Fruit fly (Drosophila melanogaster) whole organism, embryonic: ENCODE data around the gene Mul1.
A peak's percentile ranks its signal among the peaks of the same experiment; 100 is the strongest.

ENCODE experiments used
- Antp ChIP-seq: fragments of 200-800 bp; sonication (Bioruptor generic); optimal IDR thresholded peaks from 3 replicates; lab custom pipeline; 2016; ENCODE audit warnings: missing biosample characterization, missing genetic modification characterization
- Awh ChIP-seq: fragments of 200-800 bp; sonication (Bioruptor generic); IDR thresholded peaks from 2 replicates; pipeline ENCODE4, ENCODE4 v1.3.6; 2022; ENCODE audit warnings: missing biosample characterization, missing genetic modification characterization
- BtbVII ChIP-seq: fragments of 200-800 bp; sonication (Bioruptor generic); optimal IDR thresholded peaks from 3 replicates; lab custom pipeline; 2017; ENCODE audit warnings: missing biosample characterization, mild to moderate bottlenecking, missing genetic modification characterization
- CG10274 ChIP-seq: fragments of 200-800 bp; sonication (Bioruptor generic); optimal IDR thresholded peaks from 3 replicates; lab custom pipeline; 2017; ENCODE audit warnings: missing biosample characterization, mild to moderate bottlenecking, missing genetic modification characterization
- CG10462 ChIP-seq: fragments of 200-800 bp; sonication (Bioruptor generic); optimal IDR thresholded peaks from 2 replicates; lab custom pipeline; 2016; ENCODE audit warnings: missing biosample characterization, missing genetic modification characterization
- CG10543 ChIP-seq: fragments of 200-800 bp; sonication (Bioruptor generic); optimal IDR thresholded peaks from 3 replicates; lab custom pipeline; 2017; ENCODE audit warnings: missing biosample characterization, mild to moderate bottlenecking, missing genetic modification characterization, moderate library complexity
- CG11398 ChIP-seq: fragments of 200-800 bp; sonication (Bioruptor generic); optimal IDR thresholded peaks from 2 replicates; lab custom pipeline; 2016; ENCODE audit warnings: missing biosample characterization, missing genetic modification characterization
- CG11695 ChIP-seq: fragments of 200-800 bp; sonication (Bioruptor generic); IDR thresholded peaks from 3 replicates; pipeline ENCODE4 v1.3.6; 2022; ENCODE audit warnings: missing biosample characterization, missing genetic modification characterization
- CG12071 ChIP-seq: fragments of 200-800 bp; sonication (Bioruptor generic); optimal IDR thresholded peaks from 3 replicates; lab custom pipeline; 2018; ENCODE audit warnings: missing biosample characterization, mild to moderate bottlenecking, missing genetic modification characterization
- CG13287 ChIP-seq: fragments of 200-800 bp; sonication (Bioruptor generic); IDR thresholded peaks from 2 replicates; pipeline ENCODE4 v1.3.6; 2022; ENCODE audit warnings: missing biosample characterization, missing genetic modification characterization; ENCODE audit not compliant: partially characterized antibody
- CG14441 ChIP-seq: fragments of 200-800 bp; sonication (Bioruptor generic); IDR thresholded peaks from 2 replicates; pipeline ENCODE4 v1.3.6; 2022; ENCODE audit warnings: missing biosample characterization, missing genetic modification characterization
- CG14710 ChIP-seq: fragments of 200-800 bp; sonication (Bioruptor generic); optimal IDR thresholded peaks from 3 replicates; lab custom pipeline; 2019; ENCODE audit warnings: missing biosample characterization, mild to moderate bottlenecking, missing genetic modification characterization, moderate library complexity
- CG15269 ChIP-seq: fragments of 200-800 bp; sonication (Bioruptor generic); optimal IDR thresholded peaks from 2 replicates; lab custom pipeline; 2018; ENCODE audit warnings: missing biosample characterization, mild to moderate bottlenecking, missing genetic modification characterization, moderate library complexity
- CG15514 ChIP-seq: fragments of 200-800 bp; sonication (Bioruptor generic); optimal IDR thresholded peaks from 3 replicates; lab custom pipeline; 2017; ENCODE audit warnings: missing biosample characterization, missing genetic modification characterization, mild to moderate bottlenecking, moderate library complexity, missing genetic modification reagents
- CG1832 ChIP-seq: fragments of 200-800 bp; sonication (Bioruptor generic); optimal IDR thresholded peaks from 2 replicates; lab custom pipeline; 2017; ENCODE audit warnings: missing biosample characterization, mild to moderate bottlenecking, missing genetic modification characterization, inconsistent platforms
- CG31388 ChIP-seq: fragments of 200-800 bp; sonication (Bioruptor generic); optimal IDR thresholded peaks from 2 replicates; lab custom pipeline; 2016; ENCODE audit warnings: missing biosample characterization, missing genetic modification characterization
- CG32532 ChIP-seq: fragments of 200-800 bp; sonication (Bioruptor generic); IDR thresholded peaks from 2 replicates; pipeline ENCODE4 v1.3.6; 2022; ENCODE audit warnings: missing biosample characterization, missing genetic modification characterization
- CG34376 ChIP-seq: fragments of 200-800 bp; sonication (Bioruptor generic); optimal IDR thresholded peaks from 2 replicates; lab custom pipeline; 2018; ENCODE audit warnings: missing biosample characterization, mild to moderate bottlenecking, missing genetic modification characterization
- CG34422 ChIP-seq: fragments of 200-800 bp; sonication (Bioruptor generic); IDR thresholded peaks from 3 replicates; pipeline ENCODE4 v1.3.6; 2022; ENCODE audit warnings: missing biosample characterization, missing genetic modification characterization
- CG3726 ChIP-seq: fragments of 200-800 bp; sonication (Bioruptor generic); IDR thresholded peaks from 3 replicates; pipeline ENCODE4, ENCODE4 v1.3.6; 2022; ENCODE audit warnings: missing biosample characterization, missing genetic modification characterization
- CG3995 ChIP-seq: fragments of 200-800 bp; sonication (Bioruptor generic); optimal IDR thresholded peaks from 3 replicates; lab custom pipeline; 2016; ENCODE audit warnings: missing biosample characterization, missing genetic modification characterization
- CG42726 ChIP-seq: fragments of 200-800 bp; sonication (Bioruptor generic); IDR thresholded peaks from 2 replicates; pipeline ENCODE4 v1.3.6; 2022; ENCODE audit warnings: missing biosample characterization, missing genetic modification characterization; ENCODE audit not compliant: partially characterized antibody
- CG4328 ChIP-seq: fragments of 200-800 bp; sonication (Bioruptor generic); optimal IDR thresholded peaks from 3 replicates; lab custom pipeline; 2017; ENCODE audit warnings: missing biosample characterization, missing genetic modification reagents, missing genetic modification characterization
- CG7271 ChIP-seq: fragments of 200-800 bp; sonication (Bioruptor generic); optimal IDR thresholded peaks from 2 replicates; lab custom pipeline; 2018; ENCODE audit warnings: missing biosample characterization, mild to moderate bottlenecking, missing genetic modification characterization, moderate library complexity
- D ChIP-seq, 2 experiments: fragments of 200-800 bp in 1 of 2; fragments of >200 bp in 1 of 2; sonication (Bioruptor generic) in 1 of 2; optimal IDR thresholded peaks; 2 replicates in 1 of 2; 3 replicates in 1 of 2; lab custom pipeline; 2017; ENCODE audit warnings: mild to moderate bottlenecking in 1 of 2, missing biosample characterization in 1 of 2, missing genetic modification characterization in 1 of 2, missing genetic modification reagents in 1 of 2
- Dip2 ChIP-seq: fragments of 200-800 bp; sonication (Bioruptor generic); IDR thresholded peaks from 2 replicates; pipeline ENCODE4 v1.3.6; 2022; ENCODE audit warnings: missing biosample characterization, missing genetic modification characterization
- Dll ChIP-seq: fragments of 200-800 bp; sonication (Bioruptor generic); IDR thresholded peaks from 4 replicates; pipeline ENCODE4 v1.3.6; 2022; ENCODE audit warnings: missing biosample characterization, missing genetic modification characterization; ENCODE audit not compliant: partially characterized antibody
- Doc3 ChIP-seq: fragments of 200-800 bp; sonication (Bioruptor generic); IDR thresholded peaks from 3 replicates; pipeline ENCODE4 v1.3.6; 2022; ENCODE audit warnings: missing biosample characterization, missing genetic modification characterization; ENCODE audit not compliant: partially characterized antibody
- ERR ChIP-seq: fragments of 200-800 bp; sonication (Bioruptor generic); optimal IDR thresholded peaks from 2 replicates; lab custom pipeline; 2016; ENCODE audit warnings: missing biosample characterization, missing genetic modification characterization
- Hand ChIP-seq: fragments of 200-800 bp; sonication (Bioruptor generic); optimal IDR thresholded peaks from 2 replicates; lab custom pipeline; 2017; ENCODE audit warnings: mild to moderate bottlenecking, missing biosample characterization, missing genetic modification reagents, missing genetic modification characterization
- Hey ChIP-seq: fragments of 200-800 bp; sonication (Bioruptor generic); optimal IDR thresholded peaks from 3 replicates; lab custom pipeline; 2018; ENCODE audit warnings: missing biosample characterization, mild to moderate bottlenecking, missing genetic modification characterization
- Hr78 ChIP-seq, 2 experiments: fragments of 200-800 bp in 1 of 2; fragments of >200 bp in 1 of 2; sonication (Bioruptor generic) in 1 of 2; optimal IDR thresholded peaks; 2 replicates each; lab custom pipeline; 2017 to 2019; ENCODE audit warnings: missing biosample characterization in 2 of 2, missing genetic modification characterization in 2 of 2, mild to moderate bottlenecking in 1 of 2, moderate library complexity in 1 of 2
- Mes4 ChIP-seq: fragments of 200-800 bp; sonication (Bioruptor generic); optimal IDR thresholded peaks from 2 replicates; lab custom pipeline; 2016; ENCODE audit warnings: missing biosample characterization, missing genetic modification characterization
- Ptx1 ChIP-seq: fragments of 200-800 bp; sonication (Bioruptor generic); IDR thresholded peaks from 2 replicates; pipeline ENCODE4 v1.3.6; 2022; ENCODE audit warnings: missing biosample characterization, missing genetic modification characterization
- Sox100B ChIP-seq: fragments of 200-800 bp; sonication (Bioruptor generic); optimal IDR thresholded peaks from 3 replicates; lab custom pipeline; 2018; ENCODE audit warnings: missing biosample characterization, mild to moderate bottlenecking, missing genetic modification characterization
- dmrt11E ChIP-seq: fragments of 200-800 bp; sonication (Bioruptor generic); optimal IDR thresholded peaks from 3 replicates; lab custom pipeline; 2018; ENCODE audit warnings: missing biosample characterization, mild to moderate bottlenecking, missing genetic modification characterization, moderate library complexity
- gsb ChIP-seq: fragments of 200-800 bp; sonication (Bioruptor generic); IDR thresholded peaks from 2 replicates; pipeline ENCODE4 v1.3.6; 2022; ENCODE audit warnings: missing biosample characterization, missing genetic modification characterization
- gt ChIP-seq: fragments of 200-800 bp; sonication (Bioruptor generic); IDR thresholded peaks from 2 replicates; pipeline ENCODE4 v1.3.6; 2022; ENCODE audit warnings: missing biosample characterization, missing genetic modification characterization
- hb ChIP-seq: fragments of 200-800 bp; sonication (Bioruptor generic); IDR thresholded peaks from 3 replicates; pipeline ENCODE4 v1.3.6; 2022; ENCODE audit warnings: missing biosample characterization, missing genetic modification characterization; ENCODE audit not compliant: partially characterized antibody
- jing ChIP-seq: fragments of 200-800 bp; sonication (Bioruptor generic); optimal IDR thresholded peaks from 2 replicates; lab custom pipeline; 2018; ENCODE audit warnings: missing biosample characterization, mild to moderate bottlenecking, missing genetic modification characterization
- schlank ChIP-seq: fragments of 200-800 bp; sonication (Bioruptor generic); optimal IDR thresholded peaks from 2 replicates; lab custom pipeline; 2018; ENCODE audit warnings: missing biosample characterization, mild to moderate bottlenecking, missing genetic modification characterization
- sob ChIP-seq: fragments of 200-800 bp; sonication (Bioruptor generic); IDR thresholded peaks from 2 replicates; pipeline ENCODE4 v1.3.6; 2022; ENCODE audit warnings: missing biosample characterization, missing genetic modification characterization
- stwl ChIP-seq: fragments of 200-800 bp; sonication (Bioruptor generic); optimal IDR thresholded peaks from 3 replicates; lab custom pipeline; 2018; ENCODE audit warnings: missing biosample characterization, mild to moderate bottlenecking, missing genetic modification characterization, moderate library complexity
- sug ChIP-seq: fragments of 200-800 bp; optimal IDR thresholded peaks from 2 replicates; lab custom pipeline; 2019; ENCODE audit warnings: missing biosample characterization, mild to moderate bottlenecking, missing genetic modification characterization, moderate library complexity
- tin ChIP-seq: fragments of 200-800 bp; sonication (Bioruptor generic); optimal IDR thresholded peaks from 3 replicates; lab custom pipeline; 2016; ENCODE audit warnings: missing biosample characterization, missing genetic modification characterization

Gene Mul1

DNA sequence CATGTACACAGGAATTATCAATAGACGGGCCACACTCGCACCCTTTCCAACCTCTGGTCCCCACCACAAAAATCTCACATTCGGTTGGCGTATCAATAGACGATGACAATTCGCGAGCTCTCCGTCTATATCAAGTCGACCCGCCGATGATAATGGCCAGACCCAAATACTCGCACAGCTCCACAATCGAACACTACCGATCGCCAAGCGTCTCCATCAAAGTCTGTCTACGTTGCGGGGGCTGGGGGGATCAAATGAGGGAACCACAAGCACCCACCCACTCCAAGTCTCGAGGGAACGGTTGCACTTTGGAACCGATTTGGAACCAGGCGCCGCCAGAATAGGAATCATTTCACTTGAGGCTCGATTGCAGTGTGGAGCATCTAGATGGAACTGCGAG lies 47.1 kb downstream of the Mul1 start (continued):
- TF ChIP-seq Antp (GFP tag; lab: Kevin White, UChicago) (no peak), CG10462 (GFP tag; lab: Kevin White, UChicago) (no peak), CG3726 (GFP tag; lab: Robert Waterston, UW) (no peak), gsb (no peak), CG31388 (no peak), CG7271 (tag; lab: Kevin White, UChicago) (no peak), CG12071 (GFP tag; lab: Kevin White, UChicago) (no peak), Sox100B (GFP tag; lab: Kevin White, UChicago) (no peak), CG34376 (GFP tag; lab: Kevin White, UChicago) (peak; percentile 70), Dip2 (no peak), CG1832 (no peak), CG10543 (GFP tag; lab: Kevin White, UChicago) (peak; percentile 24), CG13287 (GFP tag; lab: Robert Waterston, UW) (no peak), Ptx1 (GFP tag; lab: Robert Waterston, UW) (no peak), Hey (tag; lab: Kevin White, UChicago) (no peak), dmrt11E (tag; lab: Kevin White, UChicago) (no peak), CG11398 (GFP tag; lab: Kevin White, UChicago) (no peak), CG32532 (GFP tag; lab: Robert Waterston, UW) (no peak)

DNA sequence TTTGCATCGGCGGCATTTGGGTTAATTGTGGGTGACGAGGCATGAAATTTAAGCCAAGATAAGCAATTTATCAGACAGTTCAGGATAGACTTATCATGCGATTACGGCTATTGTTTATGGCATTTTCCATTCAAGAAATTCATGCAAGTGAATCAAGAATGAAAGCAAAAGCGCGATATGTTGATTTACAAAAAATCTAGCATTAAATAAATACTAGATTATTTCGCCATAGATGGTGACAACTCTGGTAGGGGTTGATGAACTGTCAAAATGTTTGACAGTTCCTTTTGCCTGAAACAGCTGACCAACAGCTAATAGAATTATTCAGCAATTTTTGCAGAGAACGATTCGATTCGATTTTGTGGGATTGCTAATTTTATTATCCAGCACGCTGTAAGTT lies 47.8 kb downstream of the Mul1 start, which contains the start of gene CG32259:
CG32259 (plus strand) TSS at position 301 of the 400 bp plus-strand sequence.
- TF ChIP-seq stwl (tag; lab: Kevin White, UChicago) (peak; percentile 84), Mes4 (no peak)
- TF ChIP-seq, all 482 proteins: peak for 1

dm6 chr3L:4070221-4070995 lies 49.2 kb downstream of the Mul1 start:
- TF ChIP-seq jing (GFP tag; lab: Kevin White, UChicago) (peak; percentile 84), gt (GFP tag; lab: Robert Waterston, UW) (peak; percentile 70), Hr78 (GFP tag; optimal IDR thresholded peaks at IDR 0.05; lab: Kevin White, UChicago) (peak in 1 of 2 experiments; percentile 32), CG11695 (GFP tag; lab: Robert Waterston, UW) (peak; percentile 87), Hand (GFP tag; lab: Kevin White, UChicago) (peak; percentile 58), CG10274 (GFP tag; lab: Kevin White, UChicago) (peak; percentile 86), CG14441 (GFP tag; lab: Robert Waterston, UW) (peak; percentile 90), sob (GFP tag; lab: Robert Waterston, UW) (peak; percentile 93), CG15269 (tag; lab: Kevin White, UChicago) (peak; percentile 92), hb (GFP tag; lab: Robert Waterston, UW) (no peak), CG34376 (GFP tag; lab: Kevin White, UChicago) (no peak), CG3995 (GFP tag; lab: Kevin White, UChicago) (peak; percentile 59), ERR (peak; percentile 88), CG14710 (tag; lab: Kevin White, UChicago) (no peak), BtbVII (peak; percentile 77), CG34422 (GFP tag; lab: Robert Waterston, UW) (peak; percentile 88), sug (tag; lab: Kevin White, UChicago) (peak; percentile 56), CG15514 (GFP tag; lab: Kevin White, UChicago) (peak; percentile 75), Awh (GFP tag; lab: Robert Waterston, UW) (peak; percentile 90), Doc3 (no peak), D (optimal IDR thresholded peaks at IDR 0.05; lab: Kevin White, UChicago) (no peak), D (GFP tag; optimal IDR thresholded peaks at IDR 0.05; lab: Kevin White, UChicago) (peak; percentile 59), CG42726 (GFP tag; lab: Robert Waterston, UW) (no peak), CG4328 (no peak), schlank (tag; lab: Kevin White, UChicago) (peak; percentile 77), Dll (GFP tag; lab: Robert Waterston, UW) (no peak), tin (GFP tag; lab: Kevin White, UChicago) (peak; percentile 70)
